Fruit fly (Drosophila melanogaster): ENCODE data around the gene Eh.

The Eh gene

DNA sequence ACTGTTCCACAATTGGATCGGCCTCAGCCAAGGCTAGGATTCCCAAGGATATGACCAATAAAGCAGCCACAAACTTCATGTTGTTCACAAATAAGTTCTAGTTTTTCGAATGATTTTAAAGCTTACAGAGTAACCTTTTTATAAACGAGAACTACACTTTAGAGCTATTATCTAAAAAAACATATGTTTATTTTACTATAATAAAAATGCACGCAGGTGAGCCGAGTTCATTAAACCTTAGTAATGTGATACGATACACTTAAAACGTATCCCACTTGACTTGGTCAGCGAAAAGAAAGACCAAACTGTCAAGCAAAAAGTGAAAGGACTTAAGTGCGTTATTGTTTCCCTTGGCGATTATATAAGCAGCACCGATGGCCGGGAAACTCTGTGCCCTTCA is 14.3 kb downstream of the Eh start, which contains the start of gene CG44090:
Gene CG44090 (minus strand): TSS at position 101 of the 400 bp plus-strand sequence.
- TF ChIP-seq CG11902 (GFP tag; optimal IDR thresholded peaks at IDR 0.05) (no peak), CG1621 (tag; optimal IDR thresholded peaks at IDR 0.05) (no peak), Sox15 (GFP tag; optimal IDR thresholded peaks at IDR 0.05) (no peak), CG3919 (GFP tag; optimal IDR thresholded peaks at IDR 0.05) (no peak), CG34406 (GFP tag; optimal IDR thresholded peaks at IDR 0.05) (no peak), Hr38 (GFP tag; optimal IDR thresholded peaks at IDR 0.05) (no peak), Met (GFP tag; optimal IDR thresholded peaks at IDR 0.05) (no peak), CG8119 (GFP tag; IDR thresholded peaks at IDR 0.05) (no peak), CG31627 (GFP tag; optimal IDR thresholded peaks at IDR 0.05) (no peak), Blimp-1 (GFP tag; optimal IDR thresholded peaks at IDR 0.05) (no peak), ss (GFP tag; optimal IDR thresholded peaks at IDR 0.05) (no peak), salr (GFP tag; optimal IDR thresholded peaks at IDR 0.05) (no peak), lz (GFP tag; optimal IDR thresholded peaks at IDR 0.05) (no peak), cyc (GFP tag; optimal IDR thresholded peaks at IDR 0.05) (no peak), Eip78C (GFP tag) (no peak), CG11762 (GFP tag; optimal IDR thresholded peaks at IDR 0.05; ENCODE audit: insufficient read depth) (no peak)

- TF ChIP-seq Met (GFP tag; optimal IDR thresholded peaks at IDR 0.05) (no peak), Hr38 (GFP tag; optimal IDR thresholded peaks at IDR 0.05) (no peak), ss (GFP tag; optimal IDR thresholded peaks at IDR 0.05) (peak in 1 of 2 experiments; percentile 93), Eip75B (GFP tag; optimal IDR thresholded peaks at IDR 0.05) (no peak), CG11762 (GFP tag; optimal IDR thresholded peaks at IDR 0.05; ENCODE audit: insufficient read depth) (no peak), salr (GFP tag; optimal IDR thresholded peaks at IDR 0.05) (no peak)
These were observed 15.5 kb downstream of the Eh start for dm6 chr3R:17433117-17433516.

- peak; percentile 55; the same call in 2 of the 3 replicates for TF ChIP-seq CG8119 (GFP tag; IDR thresholded peaks at IDR 0.05)
- no peak for TF ChIP-seq CG16779 (tag; optimal IDR thresholded peaks at IDR 0.05)
- peak; percentile 17 for TF ChIP-seq Lpt (GFP tag; optimal IDR thresholded peaks at IDR 0.05)
- TF ChIP-seq CG10669 (GFP tag; optimal IDR thresholded peaks at IDR 0.05) = no peak
- no peak for TF ChIP-seq Hr39 (GFP tag; optimal IDR thresholded peaks at IDR 0.05)
- TF ChIP-seq CG8319 (GFP tag; optimal IDR thresholded peaks at IDR 0.05) = no peak
- no peak for TF ChIP-seq CG6854 (GFP tag; optimal IDR thresholded peaks at IDR 0.05)
- TF ChIP-seq acj6 (GFP tag; optimal IDR thresholded peaks at IDR 0.05) = no peak
- peak; percentile 19 for TF ChIP-seq achi (GFP tag; optimal IDR thresholded peaks at IDR 0.05)
- TF ChIP-seq pdm3 (GFP tag; optimal IDR thresholded peaks at IDR 0.05) = peak; percentile 42
- no peak for TF ChIP-seq svp (GFP tag)
- TF ChIP-seq CG15336 (GFP tag; IDR thresholded peaks at IDR 0.05) = peak; percentile 69
- TF ChIP-seq CG6808 (GFP tag; optimal IDR thresholded peaks at IDR 0.05) = no peak
- peak; percentile 73 for TF ChIP-seq CG32006 (GFP tag; optimal IDR thresholded peaks at IDR 0.05)
- no peak for TF ChIP-seq esn (GFP tag; optimal IDR thresholded peaks at IDR 0.05)
- no peak for TF ChIP-seq fd59A (GFP tag; optimal IDR thresholded peaks at IDR 0.05)
- no peak for TF ChIP-seq CG3032 (tag; optimal IDR thresholded peaks at IDR 0.05)
- TF ChIP-seq fkh (GFP tag; optimal IDR thresholded peaks at IDR 0.05) = no peak
- no peak for TF ChIP-seq CG9139 (GFP tag; optimal IDR thresholded peaks at IDR 0.05)
- TF ChIP-seq fd85E (GFP tag; optimal IDR thresholded peaks at IDR 0.05) = no peak
- TF ChIP-seq Met (GFP tag; optimal IDR thresholded peaks at IDR 0.05) = no peak
- no peak for TF ChIP-seq Hr38 (GFP tag; optimal IDR thresholded peaks at IDR 0.05)
- TF ChIP-seq dsx (GFP tag; optimal IDR thresholded peaks at IDR 0.05; ENCODE audit: poor library complexity, severe bottlenecking) = no peak
- TF ChIP-seq CG11762 (GFP tag; optimal IDR thresholded peaks at IDR 0.05; ENCODE audit: insufficient read depth) = no peak
- TF ChIP-seq CG6163 (GFP tag; IDR thresholded peaks at IDR 0.05) = 0 out of 3 replicates have a peak, but pooled peaks have one; percentile 41
- TF ChIP-seq CG31627 (GFP tag; optimal IDR thresholded peaks at IDR 0.05) = no peak
- TF ChIP-seq Smox (GFP tag; optimal IDR thresholded peaks at IDR 0.05) = no peak
- peak; percentile 37 for TF ChIP-seq OdsH (GFP tag; optimal IDR thresholded peaks at IDR 0.05)
- no peak for TF ChIP-seq vri (GFP tag; optimal IDR thresholded peaks at IDR 0.05)
- TF ChIP-seq Sox15 (GFP tag; optimal IDR thresholded peaks at IDR 0.05) = no peak
- TF ChIP-seq ss (GFP tag; optimal IDR thresholded peaks at IDR 0.05) = no peak
- no peak for TF ChIP-seq CG6792 (GFP tag; optimal IDR thresholded peaks at IDR 0.05)
- TF ChIP-seq Hr4 (GFP tag; optimal IDR thresholded peaks at IDR 0.05) = peak; percentile 75
- TF ChIP-seq eg (GFP tag; IDR thresholded peaks at IDR 0.05) = peak; percentile 66
- peak; percentile 35 for TF ChIP-seq dac (GFP tag; optimal IDR thresholded peaks at IDR 0.05)
- no peak for TF ChIP-seq CG1621 (tag; optimal IDR thresholded peaks at IDR 0.05)
- no peak for TF ChIP-seq cyc (GFP tag; optimal IDR thresholded peaks at IDR 0.05)
- TF ChIP-seq Blimp-1 (GFP tag; optimal IDR thresholded peaks at IDR 0.05) = no peak
- TF ChIP-seq CG6276 (GFP tag; optimal IDR thresholded peaks at IDR 0.05) = peak; percentile 53
These were observed 18.2 kb downstream of the Eh start for dm6 chr3R:17430481-17430880.

Measured in whole organism, prepupa.